Fruit fly (Drosophila melanogaster) whole organism: ENCODE data around the gene CG34026.

Source experiments
- CG8478 ChIP-seq: fragments of >200 bp; optimal IDR thresholded peaks from 2 replicates; lab custom pipeline; 2018; ENCODE audit warnings: inconsistent platforms
- Dll ChIP-seq: fragments of >200 bp; optimal IDR thresholded peaks from 2 replicates; lab custom pipeline; 2017
- EcR ChIP-seq, 2 experiments: fragments of >200 bp; optimal IDR thresholded peaks; 2 replicates each; lab custom pipeline; 2017; ENCODE audit warnings: missing biosample characterization in 2 of 2, missing genetic modification characterization in 2 of 2, missing genetic modification reagents in 2 of 2
- pan ChIP-seq: fragments of >200 bp; optimal IDR thresholded peaks from 2 replicates; lab custom pipeline; 2017
- psq ChIP-seq: fragments of >200 bp; optimal IDR thresholded peaks from 2 replicates; lab custom pipeline; 2017
- usp ChIP-seq: fragments of >200 bp; optimal IDR thresholded peaks from 2 replicates; lab custom pipeline; 2017; ENCODE audit warnings: missing biosample characterization, missing genetic modification characterization, mixed read lengths

The CG34026 gene

dm6 chrX:9533518-9533917 lies at the start of gene CG34026:
CG34026 (plus strand) TSS chrX:9533818.
- no peak for TF ChIP-seq pan (lab: Kevin White, UChicago)
- no peak for TF ChIP-seq CG8478 (lab: Kevin White, UChicago)

dm6 chrX:9485175-9485574 lies 48.4 kb upstream of the CG34026 start:
- no peak for TF ChIP-seq pan (lab: Kevin White, UChicago)
- no peak for TF ChIP-seq usp (GFP tag; lab: Kevin White, UChicago)
- no peak for TF ChIP-seq psq
- TF ChIP-seq EcR (GFP tag; optimal IDR thresholded peaks at IDR 0.05; lab: Kevin White, UChicago): no peak
- TF ChIP-seq CG8478 (lab: Kevin White, UChicago): no peak
- TF ChIP-seq Dll (lab: Kevin White, UChicago): no peak

dm6 chrX:9485899-9486298 lies 47.7 kb upstream of the CG34026 start:
- TF ChIP-seq usp (GFP tag; lab: Kevin White, UChicago) (no peak), EcR (GFP tag; optimal IDR thresholded peaks at IDR 0.05; lab: Kevin White, UChicago) (no peak), CG8478 (lab: Kevin White, UChicago) (no peak)

dm6 chrX:9486802-9487201 lies 46.8 kb upstream of the CG34026 start:
- no peak for TF ChIP-seq usp (GFP tag; lab: Kevin White, UChicago)
- TF ChIP-seq CG8478 (lab: Kevin White, UChicago): no peak
- no peak for TF ChIP-seq pan (lab: Kevin White, UChicago)
- TF ChIP-seq Dll (lab: Kevin White, UChicago): no peak
- no peak for TF ChIP-seq psq
- no peak for TF ChIP-seq EcR (GFP tag; optimal IDR thresholded peaks at IDR 0.05; lab: Kevin White, UChicago)

- TF ChIP-seq EcR (GFP tag; optimal IDR thresholded peaks at IDR 0.05; lab: Kevin White, UChicago): no peak
- no peak for TF ChIP-seq usp (GFP tag; lab: Kevin White, UChicago)
Observed at dm6 chrX:9494103-9494502, 39.5 kb upstream of the CG34026 start.

- TF ChIP-seq Dll (lab: Kevin White, UChicago) (peak; percentile 88), usp (GFP tag; lab: Kevin White, UChicago) (no peak)
Observed at dm6 chrX:9495945-9496445, 37.6 kb upstream of the CG34026 start.

dm6 chrX:9497123-9497522 lies 36.5 kb upstream of the CG34026 start:
- TF ChIP-seq EcR (GFP tag; optimal IDR thresholded peaks at IDR 0.05; lab: Kevin White, UChicago): no peak
- no peak for TF ChIP-seq usp (GFP tag; lab: Kevin White, UChicago)
- TF ChIP-seq pan (lab: Kevin White, UChicago): no peak
- TF ChIP-seq psq: no peak
- no peak for TF ChIP-seq CG8478 (lab: Kevin White, UChicago)
- TF ChIP-seq Dll (lab: Kevin White, UChicago): no peak

dm6 chrX:9498174-9498573 lies 35.4 kb upstream of the CG34026 start:
- no peak for TF ChIP-seq EcR (GFP tag; optimal IDR thresholded peaks at IDR 0.05; lab: Kevin White, UChicago)

dm6 chrX:9499994-9500804 lies 33.4 kb upstream of the CG34026 start, which contains the start of gene mgl:
mgl (minus strand) TSS chrX:9500129.
- TF ChIP-seq EcR (GFP tag; optimal IDR thresholded peaks at IDR 0.05; lab: Kevin White, UChicago) (no peak), CG8478 (lab: Kevin White, UChicago) (no peak), pan (lab: Kevin White, UChicago) (no peak), usp (GFP tag; lab: Kevin White, UChicago) (no peak), psq (no peak), Dll (lab: Kevin White, UChicago) (no peak)

- TF ChIP-seq usp (GFP tag; lab: Kevin White, UChicago) (no peak), psq (no peak), Dll (lab: Kevin White, UChicago) (no peak), EcR (GFP tag; optimal IDR thresholded peaks at IDR 0.05; lab: Kevin White, UChicago) (no peak), pan (lab: Kevin White, UChicago) (no peak), CG8478 (lab: Kevin White, UChicago) (no peak)
Observed at dm6 chrX:9500805-9501281, 32.8 kb upstream of the CG34026 start.

- no peak for TF ChIP-seq CG8478 (lab: Kevin White, UChicago)
- no peak for TF ChIP-seq Dll (lab: Kevin White, UChicago)
- TF ChIP-seq EcR (GFP tag; optimal IDR thresholded peaks at IDR 0.05; lab: Kevin White, UChicago): no peak
- TF ChIP-seq psq: no peak
- no peak for TF ChIP-seq usp (GFP tag; lab: Kevin White, UChicago)
- TF ChIP-seq pan (lab: Kevin White, UChicago): no peak
Observed at dm6 chrX:9502286-9502685, 31.3 kb upstream of the CG34026 start.

- TF ChIP-seq EcR (GFP tag; optimal IDR thresholded peaks at IDR 0.05; lab: Kevin White, UChicago): no peak
- TF ChIP-seq pan (lab: Kevin White, UChicago): no peak
Observed at dm6 chrX:9511224-9511623, 22.4 kb upstream of the CG34026 start, which contains the start of gene CG34028. CG34028 (plus strand) TSS chrX:9511524.

dm6 chrX:9520175-9520574 lies 13.4 kb upstream of the CG34026 start:
- TF ChIP-seq psq: no peak
- no peak for TF ChIP-seq usp (GFP tag; lab: Kevin White, UChicago)
- TF ChIP-seq EcR (GFP tag; optimal IDR thresholded peaks at IDR 0.05; lab: Kevin White, UChicago): no peak
- no peak for TF ChIP-seq Dll (lab: Kevin White, UChicago)
- no peak for TF ChIP-seq CG8478 (lab: Kevin White, UChicago)
- no peak for TF ChIP-seq pan (lab: Kevin White, UChicago)
